Fruit fly (Drosophila melanogaster): ENCODE measurements around the gene CG42818.

Gene CG42818

DNA sequence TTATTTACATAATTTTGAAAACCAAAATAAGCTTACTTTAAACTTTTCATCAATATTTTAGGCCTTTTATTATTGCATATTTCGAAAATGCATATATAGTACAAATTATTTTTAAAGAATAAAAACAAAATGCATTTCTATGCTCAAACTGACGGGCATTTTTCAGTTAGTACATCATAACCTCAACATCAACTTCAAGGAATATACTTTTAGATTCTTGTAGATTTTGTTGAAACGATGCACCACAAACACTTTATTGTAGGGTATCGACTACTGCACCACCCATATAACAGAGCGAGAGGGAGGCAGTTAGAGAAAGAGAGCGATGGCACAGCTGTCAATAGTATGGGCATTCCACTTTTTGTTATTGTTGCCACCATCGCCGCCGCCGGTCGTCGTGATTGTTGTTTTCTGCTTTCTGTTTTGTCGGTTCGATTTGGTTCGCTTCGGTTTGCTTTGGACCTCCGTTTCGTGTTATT is 38.1 kb downstream of the CG42818 start (continued):
- TF ChIP-seq gce (GFP tag; IDR thresholded peaks at IDR 0.05): peak; percentile 45; the same call in 1 of the 3 replicates
- TF ChIP-seq cato (GFP tag; optimal IDR thresholded peaks at IDR 0.05; ENCODE audit: borderline replicate concordance): peak; percentile 90
- peak; percentile 68 for TF ChIP-seq sug (tag; optimal IDR thresholded peaks at IDR 0.05)
- TF ChIP-seq Rx (GFP tag; IDR thresholded peaks at IDR 0.05): peak; percentile 56
- TF ChIP-seq Atf6 (GFP tag; IDR thresholded peaks at IDR 0.05): peak; percentile 66
- TF ChIP-seq CG1647 (GFP tag; optimal IDR thresholded peaks at IDR 0.05): peak; percentile 80
- TF ChIP-seq Elba2 (GFP tag; optimal IDR thresholded peaks at IDR 0.05): no peak
- no peak for TF ChIP-seq Stat92E (GFP tag; optimal IDR thresholded peaks at IDR 0.05)
- TF ChIP-seq sqz (GFP tag; optimal IDR thresholded peaks at IDR 0.05): peak; percentile 86
- TF ChIP-seq CG31365 (tag; optimal IDR thresholded peaks at IDR 0.05): peak; percentile 51
- peak; percentile 85 for TF ChIP-seq Vsx1 (GFP tag; optimal IDR thresholded peaks at IDR 0.05)
- no peak for TF ChIP-seq CG16779 (GFP tag; IDR thresholded peaks at IDR 0.05)
- peak; percentile 96 for TF ChIP-seq CG2712 (tag; optimal IDR thresholded peaks at IDR 0.05)
- 0 out of 3 replicates have a peak, but pooled peaks have one; percentile 28 for TF ChIP-seq C15 (GFP tag; IDR thresholded peaks at IDR 0.05)
- peak; percentile 74 for TF ChIP-seq scrt (GFP tag; optimal IDR thresholded peaks at IDR 0.05)
- peak; percentile 73 for TF ChIP-seq HmgZ (tag; optimal IDR thresholded peaks at IDR 0.05)
- TF ChIP-seq CG17912 (GFP tag; optimal IDR thresholded peaks at IDR 0.05): peak; percentile 25
- peak; percentile 84 for TF ChIP-seq CG6689 (GFP tag; IDR thresholded peaks at IDR 0.05)
- peak; percentile 87 for TF ChIP-seq CG13296 (GFP tag; optimal IDR thresholded peaks at IDR 0.05)
- peak in 1 of 3 experiments; percentile 94 for TF ChIP-seq lola (GFP tag; optimal IDR thresholded peaks at IDR 0.05)
- peak; percentile 96 for TF ChIP-seq fd96Cb (tag; optimal IDR thresholded peaks at IDR 0.05)
- TF ChIP-seq CG12299 (tag; optimal IDR thresholded peaks at IDR 0.05): peak; percentile 75
- peak; percentile 92 for TF ChIP-seq CG1602 (GFP tag; optimal IDR thresholded peaks at IDR 0.05)
- TF ChIP-seq CG11398 (GFP tag; optimal IDR thresholded peaks at IDR 0.05): peak; percentile 85
- no peak for TF ChIP-seq D (optimal IDR thresholded peaks at IDR 0.05)
- peak; percentile 90 for TF ChIP-seq D (GFP tag; optimal IDR thresholded peaks at IDR 0.05)
- TF ChIP-seq nom (GFP tag; optimal IDR thresholded peaks at IDR 0.05): peak; percentile 30
- no peak for TF ChIP-seq Scr (GFP tag; IDR thresholded peaks at IDR 0.05; ENCODE audit: partially characterized antibody)
- peak; percentile 91 for TF ChIP-seq wek (GFP tag; optimal IDR thresholded peaks at IDR 0.05)
- peak; percentile 68 to 97 for TF ChIP-seq Hr51 (GFP tag; optimal IDR thresholded peaks at IDR 0.05)
- TF ChIP-seq CG12219 (GFP tag; optimal IDR thresholded peaks at IDR 0.05): peak; percentile 91
- TF ChIP-seq B-H1 (GFP tag; IDR thresholded peaks at IDR 0.05): peak; percentile 67
- peak; percentile 80 for TF ChIP-seq CG3281 (GFP tag; optimal IDR thresholded peaks at IDR 0.05)
- TF ChIP-seq Opbp (GFP tag; IDR thresholded peaks at IDR 0.05; ENCODE audit: partially characterized antibody): 0 out of 3 replicates have a peak, but pooled peaks have one; percentile 9
- peak; percentile 88 for TF ChIP-seq CG12942 (GFP tag; optimal IDR thresholded peaks at IDR 0.05)
- no peak for TF ChIP-seq cas (GFP tag; IDR thresholded peaks at IDR 0.05)
- peak; percentile 57; the same call in 1 of the 2 replicates for TF ChIP-seq sim (GFP tag; IDR thresholded peaks at IDR 0.05)
- TF ChIP-seq ham (GFP tag; IDR thresholded peaks at IDR 0.05): no peak
- TF ChIP-seq CG6854 (GFP tag; optimal IDR thresholded peaks at IDR 0.05): peak; percentile 52
- TF ChIP-seq cg (GFP tag; optimal IDR thresholded peaks at IDR 0.05): peak; percentile 66
- TF ChIP-seq CG31441 (GFP tag; IDR thresholded peaks at IDR 0.05): peak; percentile 97
- peak; percentile 78 for TF ChIP-seq CG8281 (tag; optimal IDR thresholded peaks at IDR 0.05)
- TF ChIP-seq D19A (tag; optimal IDR thresholded peaks at IDR 0.05): peak; percentile 96
